Worm (Caenorhabditis elegans) whole organism, late embryonic: ENCODE results near the gene cnnm-1.

Experiments used
- C08G9.2 ChIP-seq: sonication (generic microtip); optimal IDR thresholded peaks from 2 replicates; lab custom pipeline; 2016; ENCODE audit warnings: mild to moderate bottlenecking, missing genetic modification characterization, moderate library complexity, missing compliant biosample characterization
- C38D4.7 ChIP-seq: fragments of 200-800 bp; sonication (Bioruptor generic); optimal IDR thresholded peaks from 2 replicates; lab custom pipeline; 2018; ENCODE audit warnings: mild to moderate bottlenecking, missing genetic modification characterization, moderate library complexity, missing compliant biosample characterization
- F13H6.1 ChIP-seq: sonication (generic microtip); optimal IDR thresholded peaks from 2 replicates; lab custom pipeline; 2016; ENCODE audit warnings: missing genetic modification characterization, missing compliant biosample characterization
- ahr-1 ChIP-seq: sonication (generic microtip); optimal IDR thresholded peaks from 2 replicates; lab custom pipeline; 2016; ENCODE audit warnings: missing genetic modification characterization, missing compliant biosample characterization
- ceh-22 ChIP-seq: sonication (generic microtip); optimal IDR thresholded peaks from 2 replicates; lab custom pipeline; 2017; ENCODE audit warnings: missing biosample characterization, missing genetic modification characterization
- ceh-24 ChIP-seq: sonication (generic microtip); optimal IDR thresholded peaks from 2 replicates; lab custom pipeline; 2016; ENCODE audit warnings: mild to moderate bottlenecking, missing genetic modification characterization, missing compliant biosample characterization
- ceh-30 ChIP-seq: fragments of 150-350 bp; optimal IDR thresholded peaks from 2 replicates; lab custom pipeline; 2014; ENCODE audit warnings: missing biosample characterization, missing genetic modification characterization
- ceh-45 ChIP-seq: fragments of 200-800 bp; sonication (Bioruptor generic); IDR thresholded peaks from 2 replicates; pipeline ENCODE4 v1.3.6; 2022; ENCODE audit warnings: missing genetic modification reagents, missing genetic modification characterization, missing compliant biosample characterization
- ceh-48 ChIP-seq: sonication (generic microtip); optimal IDR thresholded peaks from 2 replicates; lab custom pipeline; 2016; ENCODE audit warnings: missing genetic modification characterization, inconsistent platforms, missing compliant biosample characterization
- ceh-9 ChIP-seq: sonication (generic microtip); optimal IDR thresholded peaks from 2 replicates; lab custom pipeline; 2016; ENCODE audit warnings: mild to moderate bottlenecking, missing genetic modification characterization, inconsistent platforms, missing compliant biosample characterization
- dmd-4 ChIP-seq: sonication (generic microtip); optimal IDR thresholded peaks from 2 replicates; lab custom pipeline; 2016; ENCODE audit warnings: borderline replicate concordance, missing genetic modification characterization, missing compliant biosample characterization
- dve-1 ChIP-seq: sonication (generic microtip); optimal IDR thresholded peaks from 2 replicates; lab custom pipeline; 2017; ENCODE audit warnings: antibody characterized with exemption, mild to moderate bottlenecking, missing genetic modification characterization, missing compliant biosample characterization
- elt-4 ChIP-seq: sonication (generic microtip); optimal IDR thresholded peaks from 2 replicates; lab custom pipeline; 2016; ENCODE audit warnings: missing genetic modification characterization, missing compliant biosample characterization
- ets-4 ChIP-seq: sonication (generic microtip); optimal IDR thresholded peaks from 2 replicates; lab custom pipeline; 2016; ENCODE audit warnings: missing genetic modification characterization, missing compliant biosample characterization
- fkh-10 ChIP-seq: fragments of 150-350 bp; optimal IDR thresholded peaks from 2 replicates; lab custom pipeline; 2014; ENCODE audit warnings: missing biosample characterization, missing genetic modification reagents, missing genetic modification characterization
- fkh-6 ChIP-seq: sonication (generic microtip); optimal IDR thresholded peaks from 2 replicates; lab custom pipeline; 2016; ENCODE audit warnings: missing genetic modification characterization, missing compliant biosample characterization
- hlh-13 ChIP-seq: fragments of 200-800 bp; sonication (Bioruptor generic); optimal IDR thresholded peaks from 2 replicates; lab custom pipeline; 2018; ENCODE audit warnings: mild to moderate bottlenecking, missing genetic modification characterization, missing compliant biosample characterization
- hlh-15 ChIP-seq: sonication (generic microtip); optimal IDR thresholded peaks from 2 replicates; lab custom pipeline; 2016; ENCODE audit warnings: missing genetic modification characterization, missing compliant biosample characterization
- hlh-6 ChIP-seq: sonication (generic microtip); optimal IDR thresholded peaks from 2 replicates; lab custom pipeline; 2016; ENCODE audit warnings: missing genotype, missing genetic modification characterization, missing compliant biosample characterization
- lin-11 ChIP-seq: fragments of 200-800 bp; sonication (Bioruptor generic); optimal IDR thresholded peaks from 2 replicates; lab custom pipeline; 2018; ENCODE audit warnings: mild to moderate bottlenecking, missing genetic modification characterization, missing compliant biosample characterization
- madf-2 ChIP-seq: sonication (generic microtip); optimal IDR thresholded peaks from 2 replicates; lab custom pipeline; 2017; ENCODE audit warnings: missing genetic modification characterization, missing compliant biosample characterization
- nfya-1 ChIP-seq: sonication (generic microtip); optimal IDR thresholded peaks from 2 replicates; lab custom pipeline; 2017; ENCODE audit warnings: missing genetic modification characterization, mild to moderate bottlenecking, missing compliant biosample characterization, antibody characterized with exemption, moderate library complexity
- nhr-232 ChIP-seq: sonication (generic microtip); optimal IDR thresholded peaks from 2 replicates; lab custom pipeline; 2016; ENCODE audit warnings: missing genetic modification characterization, missing compliant biosample characterization
- odd-2 ChIP-seq: sonication (generic microtip); optimal IDR thresholded peaks from 2 replicates; lab custom pipeline; 2017; ENCODE audit warnings: antibody characterized with exemption, mild to moderate bottlenecking, missing genetic modification characterization, missing compliant biosample characterization
- pag-3 ChIP-seq: sonication (generic microtip); optimal IDR thresholded peaks from 2 replicates; lab custom pipeline; 2016; ENCODE audit warnings: missing compliant biosample characterization, missing genetic modification characterization, borderline replicate concordance
- pat-9 ChIP-seq: fragments of 200-800 bp; sonication (Bioruptor generic); optimal IDR thresholded peaks from 2 replicates; lab custom pipeline; 2018; ENCODE audit warnings: mild to moderate bottlenecking, missing genetic modification characterization, moderate library complexity, missing compliant biosample characterization
- pax-1 ChIP-seq: fragments of 150-350 bp; optimal IDR thresholded peaks from 2 replicates; lab custom pipeline; 2014; ENCODE audit warnings: missing biosample characterization, missing genetic modification characterization
- pha-2 ChIP-seq: sonication (generic microtip); optimal IDR thresholded peaks from 2 replicates; lab custom pipeline; 2017; ENCODE audit warnings: mild to moderate bottlenecking, missing genetic modification characterization, missing compliant biosample characterization
- pqm-1 ChIP-seq: sonication (generic microtip); optimal IDR thresholded peaks from 2 replicates; lab custom pipeline; 2016; ENCODE audit warnings: missing genetic modification characterization, missing compliant biosample characterization
- pros-1 ChIP-seq: fragments of 150-350 bp; optimal IDR thresholded peaks from 2 replicates; lab custom pipeline; 2014; ENCODE audit warnings: missing biosample characterization, missing genetic modification reagents, missing genetic modification characterization
- ref-2 ChIP-seq: sonication (generic microtip); optimal IDR thresholded peaks from 2 replicates; lab custom pipeline; 2016; ENCODE audit warnings: missing genetic modification characterization, missing compliant biosample characterization
- sox-2 ChIP-seq: fragments of 200-800 bp; sonication (Bioruptor generic); IDR thresholded peaks from 2 replicates; pipeline ENCODE4 v1.3.6; 2022; ENCODE audit warnings: missing genetic modification reagents, missing genetic modification characterization, missing compliant biosample characterization
- sox-4 ChIP-seq: sonication (generic microtip); optimal IDR thresholded peaks from 2 replicates; lab custom pipeline; 2017; ENCODE audit warnings: mild to moderate bottlenecking, missing genetic modification characterization, inconsistent platforms, missing compliant biosample characterization
- syd-9 ChIP-seq: sonication (generic microtip); optimal IDR thresholded peaks from 2 replicates; lab custom pipeline; 2016; ENCODE audit warnings: mild to moderate bottlenecking, missing genetic modification characterization, moderate library complexity, missing compliant biosample characterization
- tbx-2 ChIP-seq: sonication (generic microtip); optimal IDR thresholded peaks from 2 replicates; lab custom pipeline; 2016; ENCODE audit warnings: missing genetic modification characterization, missing compliant biosample characterization
- tbx-7 ChIP-seq: sonication (generic microtip); optimal IDR thresholded peaks from 2 replicates; lab custom pipeline; 2016; ENCODE audit warnings: missing genotype, missing genetic modification characterization, missing compliant biosample characterization
- unc-3 ChIP-seq, 2 experiments: fragments of 200-800 bp in 1 of 2; sonication (Bioruptor generic) in 1 of 2; sonication (generic microtip) in 1 of 2; conservative IDR thresholded peaks in 1 of 2; optimal IDR thresholded peaks in 1 of 2; 2 replicates each; pipeline versions ENCODE4 v1.3.6 to Lab custom; 2016 to 2022; ENCODE audit warnings: missing compliant biosample characterization in 2 of 2, missing genetic modification characterization in 2 of 2, missing genetic modification reagents in 1 of 2
- unc-42 ChIP-seq: sonication (generic microtip); optimal IDR thresholded peaks from 2 replicates; lab custom pipeline; 2016; ENCODE audit warnings: missing genotype, missing genetic modification characterization, missing compliant biosample characterization
- unc-55 ChIP-seq: sonication (generic microtip); optimal IDR thresholded peaks from 2 replicates; lab custom pipeline; 2017; ENCODE audit warnings: missing biosample characterization, missing genetic modification reagents, missing genetic modification characterization
- zip-5 ChIP-seq: sonication (generic microtip); optimal IDR thresholded peaks from 2 replicates; lab custom pipeline; 2016; ENCODE audit warnings: missing genetic modification characterization, missing compliant biosample characterization
- ztf-16 ChIP-seq: sonication (generic microtip); optimal IDR thresholded peaks from 2 replicates; lab custom pipeline; 2017; ENCODE audit warnings: missing genetic modification characterization, missing compliant biosample characterization

The cnnm-1 gene

DNA sequence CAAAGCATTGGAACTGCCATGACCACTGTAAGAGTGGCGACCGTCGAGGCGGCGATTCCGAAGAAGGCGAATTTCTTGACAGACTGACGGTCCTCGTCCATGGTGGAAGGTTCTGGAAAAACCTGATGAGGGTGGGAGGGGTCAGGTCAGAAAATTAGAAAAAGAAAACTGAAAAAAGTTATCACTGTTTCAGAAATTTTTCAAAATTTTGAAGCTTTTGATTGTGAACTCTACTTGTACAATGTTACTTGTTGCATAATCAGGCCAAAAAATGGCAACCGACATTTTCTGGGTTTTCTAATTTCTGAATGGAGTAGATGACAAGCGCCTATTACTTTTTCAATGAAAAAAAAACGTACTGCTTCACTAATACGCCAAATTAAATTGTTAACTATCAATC is 23.0 kb downstream of the cnnm-1 start, which contains the start of gene col-138:
col-138 (minus strand) TSS at position 101 of the 400 bp plus-strand sequence.
- TF ChIP-seq odd-2 (no peak), pax-1 (tag; lab: Kevin White, UChicago) (no peak), F13H6.1 (tag; lab: Kevin White, UChicago) (no peak), tbx-7 (no peak), ref-2 (no peak), pha-2 (tag; lab: Kevin White, UChicago) (no peak), pros-1 (tag; lab: Kevin White, UChicago) (no peak), zip-5 (tag; lab: Kevin White, UChicago) (no peak), hlh-6 (tag; lab: Kevin White, UChicago) (no peak), nhr-232 (tag; lab: Kevin White, UChicago) (no peak), dve-1 (tag; lab: Kevin White, UChicago) (no peak), C38D4.7 (GFP tag; lab: Kevin White, UChicago) (no peak), syd-9 (no peak), nfya-1 (tag; lab: Kevin White, UChicago) (no peak), unc-3 (GFP tag; conservative IDR thresholded peaks at IDR 0.05; lab: Robert Waterston, UW) (no peak), unc-3 (tag; optimal IDR thresholded peaks at IDR 0.05; lab: Kevin White, UChicago) (no peak), hlh-13 (GFP tag; lab: Kevin White, UChicago) (no peak), unc-55 (GFP tag; lab: Kevin White, UChicago) (no peak), pag-3 (tag; lab: Kevin White, UChicago) (no peak), madf-2 (tag; lab: Kevin White, UChicago) (no peak), pqm-1 (tag; lab: Kevin White, UChicago) (no peak)

ce11 chrIV:17183032-17183608 is 23.5 kb downstream of the cnnm-1 start:
- peak; percentile 9 for TF ChIP-seq fkh-6 (tag; lab: Kevin White, UChicago)
- peak; percentile 32 for TF ChIP-seq hlh-6 (tag; lab: Kevin White, UChicago)
- TF ChIP-seq sox-4: no peak
- TF ChIP-seq ztf-16 (tag; lab: Kevin White, UChicago): no peak
- no peak for TF ChIP-seq ets-4 (tag; lab: Kevin White, UChicago)
- TF ChIP-seq ceh-45: no peak

DNA sequence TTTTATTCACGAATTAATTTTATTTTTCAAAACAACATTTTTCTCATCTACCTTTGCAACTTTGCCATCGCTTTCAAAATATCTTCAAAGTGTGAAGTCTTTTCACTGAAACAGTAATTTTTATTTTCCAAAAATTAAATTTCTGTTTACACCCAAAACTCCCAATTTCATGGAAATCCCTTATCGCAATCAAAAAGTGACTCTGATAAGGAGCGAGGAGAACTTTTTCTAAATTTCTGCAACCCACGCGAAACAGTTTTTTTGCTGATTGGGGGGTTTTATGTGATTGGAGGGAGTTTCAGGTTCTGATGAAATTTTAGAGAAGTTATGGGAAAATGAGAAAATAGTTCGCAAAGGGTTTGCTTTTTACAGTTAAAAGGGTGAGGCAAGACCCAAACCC is 27.1 kb downstream of the cnnm-1 start:
- TF ChIP-seq ceh-30 (tag; lab: Kevin White, UChicago) (no peak), ahr-1 (tag; lab: Kevin White, UChicago) (no peak), hlh-15 (tag; lab: Kevin White, UChicago) (no peak), unc-3 (GFP tag; conservative IDR thresholded peaks at IDR 0.05; lab: Robert Waterston, UW) (no peak), unc-3 (tag; optimal IDR thresholded peaks at IDR 0.05; lab: Kevin White, UChicago) (no peak), unc-42 (no peak), hlh-13 (GFP tag; lab: Kevin White, UChicago) (no peak), tbx-7 (no peak), ceh-48 (tag; lab: Kevin White, UChicago) (no peak), ceh-22 (tag; lab: Kevin White, UChicago) (no peak), elt-4 (tag; lab: Kevin White, UChicago) (no peak), sox-2 (GFP tag; lab: Robert Waterston, UW) (no peak), nhr-232 (tag; lab: Kevin White, UChicago) (no peak)

DNA sequence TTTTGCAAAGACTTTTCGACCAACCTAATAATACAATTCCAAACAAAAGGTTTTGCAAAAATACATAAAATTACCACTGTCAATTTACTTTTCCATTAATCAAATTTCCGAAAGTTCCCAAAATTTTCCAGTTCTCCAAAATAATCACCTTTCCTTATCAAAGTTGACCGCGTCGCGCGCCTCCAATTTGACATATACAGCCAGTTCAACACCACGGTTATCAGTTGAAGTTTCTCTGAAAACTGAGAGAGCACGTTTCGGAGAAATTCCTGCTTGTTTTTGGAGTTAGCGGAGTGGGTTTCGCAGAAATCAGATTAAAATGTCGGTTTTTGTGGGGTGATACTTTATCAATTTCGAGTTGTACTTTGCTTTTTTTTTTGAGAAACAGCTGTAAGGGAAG is 27.6 kb downstream of the cnnm-1 start:
- no peak for TF ChIP-seq lin-11
- TF ChIP-seq fkh-10 (GFP tag; lab: Kevin White, UChicago): no peak
- no peak for TF ChIP-seq ceh-24
- TF ChIP-seq ceh-9 (tag; lab: Kevin White, UChicago): no peak
- TF ChIP-seq pqm-1 (tag; lab: Kevin White, UChicago): no peak
- no peak for TF ChIP-seq C08G9.2 (tag; lab: Kevin White, UChicago)
- TF ChIP-seq dmd-4: no peak
- TF ChIP-seq ceh-22 (tag; lab: Kevin White, UChicago): no peak
- no peak for TF ChIP-seq tbx-2 (tag; lab: Kevin White, UChicago)
- TF ChIP-seq pha-2 (tag; lab: Kevin White, UChicago): no peak
- TF ChIP-seq pax-1 (tag; lab: Kevin White, UChicago): no peak
- TF ChIP-seq pat-9: no peak
- TF ChIP-seq pag-3 (tag; lab: Kevin White, UChicago): no peak
